Worm (Caenorhabditis elegans) whole organism, L1 larva: ENCODE results near the gene Y39B6A.41.

Source experiments
- C04F5.9 ChIP-seq: sonication (generic microtip); optimal IDR thresholded peaks from 2 replicates; lab custom pipeline; 2016; ENCODE audit warnings: missing genetic modification characterization, missing compliant biosample characterization
- Y116A8C.19 ChIP-seq: sonication (generic microtip); optimal IDR thresholded peaks from 2 replicates; lab custom pipeline; 2016; ENCODE audit warnings: missing compliant biosample characterization, missing genetic modification characterization, borderline replicate concordance
- alr-1 ChIP-seq: fragments of 200-800 bp; sonication (Bioruptor generic); optimal IDR thresholded peaks from 2 replicates; lab custom pipeline; 2018; ENCODE audit warnings: borderline replicate concordance, mild to moderate bottlenecking, missing genetic modification characterization, missing compliant biosample characterization
- aly-2 ChIP-seq: fragments of 150-350 bp; optimal IDR thresholded peaks from 2 replicates; lab custom pipeline; 2014; ENCODE audit warnings: missing biosample characterization, missing genetic modification characterization
- ceh-63 ChIP-seq: fragments of 200-800 bp; sonication (Bioruptor generic); optimal IDR thresholded peaks from 2 replicates; lab custom pipeline; 2018; ENCODE audit warnings: mild to moderate bottlenecking, missing genetic modification characterization, missing compliant biosample characterization
- efl-1 ChIP-seq, 4 experiments: fragments of 150-350 bp; optimal IDR thresholded peaks in 3 of 4; peaks in 1 of 4; 1 replicate in 1 of 4; 2 replicates in 3 of 4; lab custom pipeline; 2014; ENCODE audit warnings: missing biosample characterization in 2 of 4, missing genetic modification characterization in 2 of 4, missing genetic modification reagents in 2 of 4
- egl-27 ChIP-seq, 2 experiments: fragments of 150-350 bp in 1 of 2; sonication (generic microtip); optimal IDR thresholded peaks; 3 replicates each; lab custom pipeline; 2017 to 2018; ENCODE audit warnings: missing biosample characterization in 2 of 2, missing genetic modification characterization in 2 of 2, missing genetic modification reagents in 2 of 2
- elt-2 ChIP-seq: sonication (generic microtip); optimal IDR thresholded peaks from 2 replicates; lab custom pipeline; 2016; ENCODE audit warnings: missing genetic modification characterization, mild to moderate bottlenecking, inconsistent platforms, missing compliant biosample characterization, missing genetic modification reagents
- elt-3 ChIP-seq, 6 experiments: fragments of 150-350 bp in 1 of 6; sonication (generic microtip); optimal IDR thresholded peaks; 2 replicates each; lab custom pipeline; 2017 to 2018; ENCODE audit warnings: missing biosample characterization in 6 of 6, missing genetic modification characterization in 6 of 6, inconsistent platforms in 1 of 6
- ets-5 ChIP-seq: fragments of 200-800 bp; sonication (Bioruptor generic); IDR thresholded peaks from 2 replicates; pipeline ENCODE4 v1.3.6; 2022; ENCODE audit warnings: missing genetic modification characterization, missing compliant biosample characterization
- fkh-8 ChIP-seq: sonication (generic microtip); optimal IDR thresholded peaks from 2 replicates; lab custom pipeline; 2016; ENCODE audit warnings: mild to moderate bottlenecking, missing genetic modification characterization, missing compliant biosample characterization
- lin-15B ChIP-seq: fragments of 150-350 bp; sonication (generic microtip); optimal IDR thresholded peaks from 3 replicates; lab custom pipeline; 2014; ENCODE audit warnings: missing biosample characterization, missing genetic modification characterization
- lin-35 ChIP-seq, 2 experiments: fragments of 150-350 bp; optimal IDR thresholded peaks; 2 replicates each; lab custom pipeline; 2014; ENCODE audit warnings: missing biosample characterization in 2 of 2, missing genetic modification characterization in 2 of 2, missing genetic modification reagents in 2 of 2
- lin-39 ChIP-seq: fragments of 150-350 bp; optimal IDR thresholded peaks from 2 replicates; lab custom pipeline; 2014; ENCODE audit warnings: missing biosample characterization, missing genetic modification reagents, missing genetic modification characterization
- lsy-2 ChIP-seq, 2 experiments: fragments of 150-350 bp; optimal IDR thresholded peaks; 2 replicates each; lab custom pipeline; 2014; ENCODE audit warnings: missing biosample characterization in 2 of 2, missing genetic modification characterization in 2 of 2
- mab-9 ChIP-seq: fragments of 200-800 bp; sonication (Bioruptor generic); IDR thresholded peaks from 2 replicates; pipeline ENCODE4 v1.3.6; 2022; ENCODE audit warnings: missing genetic modification reagents, missing genetic modification characterization, missing compliant biosample characterization
- mdl-1 ChIP-seq, 2 experiments: fragments of 150-350 bp; optimal IDR thresholded peaks; 2 replicates each; lab custom pipeline; 2014 to 2017; ENCODE audit warnings: missing biosample characterization in 2 of 2, missing genetic modification characterization in 2 of 2, inconsistent platforms in 1 of 2
- mef-2 ChIP-seq: fragments of 150-350 bp; optimal IDR thresholded peaks from 2 replicates; lab custom pipeline; 2014; ENCODE audit warnings: missing biosample characterization, missing genetic modification characterization
- nhr-11 ChIP-seq: fragments of 150-350 bp; optimal IDR thresholded peaks from 2 replicates; lab custom pipeline; 2014; ENCODE audit warnings: missing biosample characterization, missing genetic modification characterization
- nhr-19 ChIP-seq: fragments of 200-800 bp; sonication (Bioruptor generic); conservative IDR thresholded peaks from 2 replicates; pipeline ENCODE4 v1.3.6; 2022; ENCODE audit warnings: missing genetic modification characterization, missing compliant biosample characterization
- nhr-20 ChIP-seq: sonication (generic microtip); optimal IDR thresholded peaks from 2 replicates; lab custom pipeline; 2016; ENCODE audit warnings: mild to moderate bottlenecking, missing genetic modification characterization, missing compliant biosample characterization
- nhr-237 ChIP-seq: fragments of 150-350 bp; optimal IDR thresholded peaks from 2 replicates; lab custom pipeline; 2014; ENCODE audit warnings: missing biosample characterization, missing genetic modification characterization
- nhr-77 ChIP-seq: fragments of 150-350 bp; optimal IDR thresholded peaks from 2 replicates; lab custom pipeline; 2014; ENCODE audit warnings: missing biosample characterization, missing genetic modification characterization
- nhr-84 ChIP-seq: sonication (generic microtip); optimal IDR thresholded peaks from 2 replicates; lab custom pipeline; 2017; ENCODE audit warnings: missing biosample characterization, missing genetic modification characterization
- nhr-85 ChIP-seq: sonication (generic microtip); peaks from one replicate; lab custom pipeline; 2016; ENCODE audit warnings: missing genetic modification characterization, inconsistent platforms, missing compliant biosample characterization
- pax-3 ChIP-seq: fragments of 200-800 bp; sonication (Bioruptor generic); optimal IDR thresholded peaks from 2 replicates; lab custom pipeline; 2018; ENCODE audit warnings: mild to moderate bottlenecking, missing genetic modification characterization, moderate library complexity, missing compliant biosample characterization
- sptf-1 ChIP-seq: fragments of 150-350 bp; optimal IDR thresholded peaks from 2 replicates; lab custom pipeline; 2014; ENCODE audit warnings: missing biosample characterization, missing genetic modification characterization
- swsn-7 ChIP-seq: sonication (generic microtip); optimal IDR thresholded peaks from 2 replicates; lab custom pipeline; 2016; ENCODE audit warnings: missing genetic modification characterization, missing compliant biosample characterization
- unc-130 ChIP-seq: fragments of 150-350 bp; optimal IDR thresholded peaks from 2 replicates; lab custom pipeline; 2017; ENCODE audit warnings: missing biosample characterization, missing genetic modification characterization, inconsistent platforms
- unc-86 ChIP-seq: sonication (generic microtip); optimal IDR thresholded peaks from 2 replicates; lab custom pipeline; 2016; ENCODE audit warnings: missing genetic modification characterization, missing compliant biosample characterization
- zag-1 ChIP-seq: fragments of 150-350 bp; optimal IDR thresholded peaks from 2 replicates; lab custom pipeline; 2014; ENCODE audit warnings: missing biosample characterization, missing genetic modification characterization

The Y39B6A.41 gene

DNA sequence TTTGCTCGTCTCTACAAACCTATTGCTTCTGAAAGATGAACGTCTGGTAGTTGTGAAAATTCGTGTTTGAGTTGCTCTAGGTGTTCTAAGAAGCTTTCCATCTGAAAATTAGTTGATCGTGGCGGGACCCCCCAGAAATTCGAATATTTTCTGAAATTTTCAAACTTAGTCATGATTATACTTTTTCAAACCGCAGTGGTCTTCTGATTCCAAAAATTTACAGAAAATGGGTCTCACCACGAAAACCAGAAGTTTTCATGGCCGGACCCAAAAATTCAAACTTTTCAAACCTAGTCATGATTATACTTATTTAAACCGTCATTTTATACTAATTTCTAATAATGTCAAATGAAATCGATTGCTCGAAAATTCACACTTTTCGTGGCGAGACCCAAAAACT lies 17.7 kb downstream of the Y39B6A.41 start, which contains the start of gene ztf-20:
Gene ztf-20 (minus strand): TSS at position 101 of the 400 bp plus-strand sequence.
- TF ChIP-seq C04F5.9 (tag; lab: Kevin White, UChicago) (no peak), nhr-11 (no peak), nhr-237 (tag; lab: Kevin White, UChicago) (no peak), lin-15B (tag; lab: Kevin White, UChicago) (no peak), mab-9 (GFP tag; lab: Robert Waterston, UW) (no peak), lin-39 (tag; lab: Kevin White, UChicago) (no peak), nhr-84 (tag; lab: Kevin White, UChicago) (no peak), mdl-1 (tag; optimal IDR thresholded peaks at IDR 0.05; lab: Kevin White, UChicago) (no peak), aly-2 (no peak)

DNA sequence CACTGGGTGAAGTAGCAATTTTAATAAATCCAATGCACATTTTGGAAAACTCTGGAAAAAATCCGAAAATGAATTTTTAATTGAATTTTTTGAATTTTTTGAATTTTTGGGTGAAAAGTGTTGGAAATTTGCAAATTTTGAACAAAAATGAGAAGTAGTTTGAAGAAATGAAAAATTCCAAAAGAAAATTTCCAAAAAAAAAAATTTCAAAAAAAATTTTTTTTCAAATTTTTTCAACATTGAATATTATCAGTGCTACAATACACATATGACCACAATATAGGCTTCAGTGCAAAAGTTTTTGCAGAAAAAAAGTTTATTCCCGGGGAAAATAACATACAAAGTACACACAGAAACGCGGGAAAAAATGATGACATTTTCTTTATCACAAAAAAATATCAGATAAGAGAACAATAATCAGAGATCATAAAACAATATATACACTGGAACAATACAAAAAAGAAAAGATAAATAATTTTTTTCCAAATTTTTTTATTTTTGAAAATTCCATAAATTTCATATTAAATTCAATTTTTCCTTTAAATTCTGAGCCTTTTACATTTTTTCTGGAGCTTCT lies 20.4 kb downstream of the Y39B6A.41 start, which contains the start of gene hrg-10:
Gene hrg-10 (minus strand): TSS at position 51 of the 577 bp plus-strand sequence.
- TF ChIP-seq nhr-20, result peak; percentile 8
- TF ChIP-seq lsy-2 (tag; optimal IDR thresholded peaks at IDR 0.05; lab: Kevin White, UChicago), result peak in 1 of 2 experiments; percentile 10
- peak; percentile 77 for TF ChIP-seq elt-2 (tag; lab: Kevin White, UChicago)
- TF ChIP-seq unc-130 (tag; lab: Kevin White, UChicago), result no peak
- TF ChIP-seq nhr-19 (GFP tag; lab: Robert Waterston, UW), result peak; percentile 6; the same call in 1 of the 2 replicates
- TF ChIP-seq fkh-8, result no peak
- no peak for TF ChIP-seq aly-2
- no peak for TF ChIP-seq ets-5 (GFP tag; lab: Robert Waterston, UW)
- no peak for TF ChIP-seq egl-27 (tag; optimal IDR thresholded peaks at IDR 0.05; lab: Kevin White, UChicago)
- peak in 1 of 2 experiments; percentile 9 for TF ChIP-seq lin-35 (GFP tag; optimal IDR thresholded peaks at IDR 0.05; lab: Kevin White, UChicago)
- TF ChIP-seq, all 84 proteins: peak for 5

DNA sequence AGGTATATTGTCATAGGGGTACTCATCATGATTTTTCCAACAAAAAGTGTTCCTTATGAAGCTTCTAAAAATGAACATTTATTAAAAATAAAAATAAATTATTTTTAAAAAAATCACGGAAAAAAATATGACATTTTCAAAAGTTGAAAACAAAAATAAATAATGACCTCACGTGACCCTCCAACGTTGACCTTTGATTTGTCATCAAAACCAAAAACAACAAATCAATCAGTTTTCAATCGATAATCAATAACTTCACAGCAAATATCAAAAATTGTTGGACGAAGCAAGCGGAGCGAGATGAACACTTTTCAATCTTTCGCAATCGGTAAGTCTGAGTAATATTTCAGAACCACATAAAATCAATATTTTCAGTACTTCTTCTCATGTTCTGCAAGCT lies 37.4 kb downstream of the Y39B6A.41 start, which contains the start of gene Y80D3A.8:
Gene Y80D3A.8 (plus strand): TSS at position 301 of the 400 bp plus-strand sequence.
- TF ChIP-seq nhr-84 (tag; lab: Kevin White, UChicago) (no peak), elt-2 (tag; lab: Kevin White, UChicago) (no peak), elt-3 (tag; optimal IDR thresholded peaks at IDR 0.05; lab: Kevin White, UChicago) (no peak), alr-1 (tag; lab: Kevin White, UChicago) (no peak), ets-5 (GFP tag; lab: Robert Waterston, UW) (no peak), unc-86 (tag; lab: Kevin White, UChicago) (no peak), pax-3 (tag; lab: Kevin White, UChicago) (no peak), sptf-1 (no peak), mef-2 (tag; lab: Kevin White, UChicago) (no peak)

ce11 chrV:18937578-18937977 lies 40.2 kb downstream of the Y39B6A.41 start:
- TF ChIP-seq nhr-85 (tag; lab: Kevin White, UChicago) (peak; percentile 71), swsn-7 (tag; lab: Kevin White, UChicago) (no peak)
- TF ChIP-seq, all 84 proteins: peak for 1

ce11 chrV:18934539-18934938 lies 43.2 kb downstream of the Y39B6A.41 start:
- TF ChIP-seq elt-3 (tag; optimal IDR thresholded peaks at IDR 0.05; lab: Kevin White, UChicago) (peak in 1 of 6 experiments; percentile 49), nhr-85 (tag; lab: Kevin White, UChicago) (peak; percentile 12), nhr-20 (peak; percentile 67), Y116A8C.19 (tag; lab: Kevin White, UChicago) (no peak), efl-1 (optimal IDR thresholded peaks at IDR 0.05; lab: Kevin White, UChicago) (no peak), efl-1 (GFP tag; optimal IDR thresholded peaks at IDR 0.05 in 1 of 2; lab: Kevin White, UChicago) (peak in 1 of 2 experiments; percentile 11)

ce11 chrV:18931279-18931678 lies 46.5 kb downstream of the Y39B6A.41 start, which contains the start of gene ptr-22:
TSS of gene ptr-22 (minus strand) at chrV:18931379.
- TF ChIP-seq zag-1 (tag; lab: Kevin White, UChicago) (no peak), nhr-77 (no peak), fkh-8 (no peak), ceh-63 (GFP tag; lab: Kevin White, UChicago) (no peak)
